Worm (Caenorhabditis elegans): Measurements from ENCODE around the gene cyp-14A2.

The cyp-14A2 gene

ce11 chrX:13249102-13249501 lies 20.4 kb downstream of the cyp-14A2 start:
- TF ChIP-seq ztf-23 (GFP tag; IDR thresholded peaks at IDR 0.05), result no peak
- TF ChIP-seq tab-1 (GFP tag; IDR thresholded peaks at IDR 0.05), result no peak
- TF ChIP-seq klf-2 (GFP tag; conservative IDR thresholded peaks at IDR 0.05), result no peak
- TF ChIP-seq ztf-29 (GFP tag; IDR thresholded peaks at IDR 0.05), result no peak
- no peak for TF ChIP-seq med-1 (GFP tag; optimal IDR thresholded peaks at IDR 0.05; ENCODE audit: insufficient read depth)
- no peak for TF ChIP-seq flt-1 (GFP tag; IDR thresholded peaks at IDR 0.05)
- TF ChIP-seq ref-1 (GFP tag; conservative IDR thresholded peaks at IDR 0.05), result no peak
- TF ChIP-seq cog-1 (tag; optimal IDR thresholded peaks at IDR 0.05), result no peak
- no peak for TF ChIP-seq T22C8.4 (GFP tag; IDR thresholded peaks at IDR 0.05)

ce11 chrX:13248265-13248664 lies 21.2 kb downstream of the cyp-14A2 start, which contains the start of gene K08H2.7:
Gene K08H2.7, minus strand, starts transcription at chrX:13248437.
- TF ChIP-seq flt-1 (GFP tag; IDR thresholded peaks at IDR 0.05), result no peak
- no peak for TF ChIP-seq cog-1 (tag; optimal IDR thresholded peaks at IDR 0.05)
- no peak for TF ChIP-seq ref-1 (GFP tag; conservative IDR thresholded peaks at IDR 0.05)
- TF ChIP-seq klf-2 (GFP tag; conservative IDR thresholded peaks at IDR 0.05), result no peak
- TF ChIP-seq ztf-29 (GFP tag; IDR thresholded peaks at IDR 0.05), result no peak
- no peak for TF ChIP-seq ztf-23 (GFP tag; IDR thresholded peaks at IDR 0.05)
- TF ChIP-seq tab-1 (GFP tag; IDR thresholded peaks at IDR 0.05), result no peak
- TF ChIP-seq T22C8.4 (GFP tag; IDR thresholded peaks at IDR 0.05), result no peak
- no peak for TF ChIP-seq med-1 (GFP tag; optimal IDR thresholded peaks at IDR 0.05; ENCODE audit: insufficient read depth)

ce11 chrX:13247614-13248013 lies 21.9 kb downstream of the cyp-14A2 start:
- TF ChIP-seq ref-1 (GFP tag; conservative IDR thresholded peaks at IDR 0.05) (no peak), flt-1 (GFP tag; IDR thresholded peaks at IDR 0.05) (no peak), klf-2 (GFP tag; conservative IDR thresholded peaks at IDR 0.05) (no peak), med-1 (GFP tag; optimal IDR thresholded peaks at IDR 0.05; ENCODE audit: insufficient read depth) (no peak), cog-1 (tag; optimal IDR thresholded peaks at IDR 0.05) (no peak), ztf-23 (GFP tag; IDR thresholded peaks at IDR 0.05) (no peak), tab-1 (GFP tag; IDR thresholded peaks at IDR 0.05) (no peak), T22C8.4 (GFP tag; IDR thresholded peaks at IDR 0.05) (no peak), ztf-29 (GFP tag; IDR thresholded peaks at IDR 0.05) (no peak)

DNA sequence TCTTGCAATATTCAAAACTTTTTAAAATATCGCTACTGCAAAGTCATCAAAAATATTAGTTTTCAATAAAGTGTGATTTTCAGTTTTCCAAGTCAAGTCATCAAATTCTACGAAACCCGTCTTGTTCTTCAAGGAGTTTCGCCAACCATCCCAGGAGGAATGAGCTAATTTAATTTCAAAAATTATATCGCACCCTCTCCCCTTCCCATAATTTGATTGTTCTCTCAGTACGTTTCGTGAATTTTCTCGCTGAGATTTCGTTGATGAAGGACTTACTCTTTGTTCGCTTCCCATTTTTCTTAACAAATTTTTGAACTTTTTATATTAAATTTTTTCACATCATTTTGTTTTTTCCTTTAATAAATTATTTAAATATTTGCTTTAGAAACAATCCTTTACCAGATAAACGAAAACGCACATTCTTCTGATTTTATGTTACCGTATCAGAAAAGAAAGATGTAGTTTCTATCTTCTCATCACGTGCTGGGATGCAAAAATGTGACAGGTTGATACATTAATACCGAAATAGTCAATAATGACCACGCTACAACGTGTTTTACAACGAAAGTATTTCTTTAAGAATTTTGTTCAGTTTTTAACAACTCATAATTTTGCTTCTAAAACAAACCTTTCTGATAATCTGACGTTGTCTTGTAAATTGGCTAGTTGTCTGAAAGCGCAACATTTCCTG lies 22.7 kb downstream of the cyp-14A2 start:
- TF ChIP-seq cog-1 (tag; optimal IDR thresholded peaks at IDR 0.05), result no peak
- TF ChIP-seq ztf-23 (GFP tag; IDR thresholded peaks at IDR 0.05), result no peak
- no peak for TF ChIP-seq tab-1 (GFP tag; IDR thresholded peaks at IDR 0.05)
- no peak for TF ChIP-seq ref-1 (GFP tag; conservative IDR thresholded peaks at IDR 0.05)
- TF ChIP-seq flt-1 (GFP tag; IDR thresholded peaks at IDR 0.05), result no peak
- TF ChIP-seq med-1 (GFP tag; optimal IDR thresholded peaks at IDR 0.05; ENCODE audit: insufficient read depth), result no peak
- TF ChIP-seq klf-2 (GFP tag; conservative IDR thresholded peaks at IDR 0.05), result no peak
- no peak for TF ChIP-seq ztf-29 (GFP tag; IDR thresholded peaks at IDR 0.05)
- no peak for TF ChIP-seq T22C8.4 (GFP tag; IDR thresholded peaks at IDR 0.05)

DNA sequence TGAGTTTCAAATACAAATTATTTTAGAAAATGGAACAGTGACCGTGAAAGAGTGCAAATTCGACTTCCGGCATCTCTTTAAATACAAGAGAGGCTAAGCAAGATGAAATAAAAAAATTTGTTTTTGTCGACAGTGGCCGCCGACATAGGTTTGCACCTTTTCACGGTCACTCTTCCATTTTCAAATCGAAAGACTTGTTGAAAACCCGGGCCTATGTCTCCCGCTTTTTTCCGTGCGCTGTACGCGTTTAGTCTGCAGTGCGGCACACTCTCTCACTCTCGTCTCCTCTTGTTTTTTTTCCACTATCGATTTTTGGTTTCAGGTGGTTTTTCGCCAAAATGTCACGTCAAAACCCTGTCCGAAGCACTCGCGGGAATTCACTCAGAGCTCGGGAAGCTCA lies 24.4 kb downstream of the cyp-14A2 start, which contains the start of gene hpl-1:
hpl-1 (plus strand) TSS at position 301 of the 400 bp plus-strand sequence.
- no peak for TF ChIP-seq ztf-29 (GFP tag; IDR thresholded peaks at IDR 0.05)
- TF ChIP-seq klf-2 (GFP tag; conservative IDR thresholded peaks at IDR 0.05), result no peak
- TF ChIP-seq ref-1 (GFP tag; conservative IDR thresholded peaks at IDR 0.05), result no peak
- TF ChIP-seq tab-1 (GFP tag; IDR thresholded peaks at IDR 0.05), result no peak
- TF ChIP-seq ztf-23 (GFP tag; IDR thresholded peaks at IDR 0.05), result no peak
- TF ChIP-seq flt-1 (GFP tag; IDR thresholded peaks at IDR 0.05), result no peak
- TF ChIP-seq med-1 (GFP tag; optimal IDR thresholded peaks at IDR 0.05; ENCODE audit: insufficient read depth), result no peak
- no peak for TF ChIP-seq T22C8.4 (GFP tag; IDR thresholded peaks at IDR 0.05)
- no peak for TF ChIP-seq cog-1 (tag; optimal IDR thresholded peaks at IDR 0.05)

- TF ChIP-seq med-1 (GFP tag; optimal IDR thresholded peaks at IDR 0.05; ENCODE audit: insufficient read depth) (no peak), cog-1 (tag; optimal IDR thresholded peaks at IDR 0.05) (no peak), T22C8.4 (GFP tag; IDR thresholded peaks at IDR 0.05) (no peak), tab-1 (GFP tag; IDR thresholded peaks at IDR 0.05) (no peak), ztf-23 (GFP tag; IDR thresholded peaks at IDR 0.05) (no peak), flt-1 (GFP tag; IDR thresholded peaks at IDR 0.05) (no peak), ref-1 (GFP tag; conservative IDR thresholded peaks at IDR 0.05) (no peak), klf-2 (GFP tag; conservative IDR thresholded peaks at IDR 0.05) (no peak), ztf-29 (GFP tag; IDR thresholded peaks at IDR 0.05) (no peak)
Measured at ce11 chrX:13242231-13242630, 27.3 kb downstream of the cyp-14A2 start, which contains the start of gene K08H2.5. Gene K08H2.5, minus strand, starts transcription at chrX:13242331.

DNA sequence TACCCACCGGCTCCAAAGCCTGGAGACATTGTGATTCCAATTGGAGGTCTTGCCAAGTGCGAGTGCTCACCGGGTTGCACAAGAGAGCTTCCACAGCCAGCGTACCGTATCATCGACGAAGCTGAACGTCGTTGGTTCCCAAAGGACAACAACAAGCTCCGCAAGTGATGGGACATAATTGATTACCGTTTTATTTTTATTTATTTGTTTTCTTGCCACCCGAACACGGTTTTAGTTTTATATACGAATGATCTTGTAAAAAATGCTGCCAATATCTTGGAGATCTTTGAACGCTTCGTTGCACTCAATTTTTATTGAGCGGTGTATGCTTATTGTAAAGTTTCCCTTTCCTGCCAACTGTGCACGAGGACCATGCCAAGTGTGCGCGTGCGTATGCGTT lies 31.3 kb downstream of the cyp-14A2 start, which contains the start of gene K08H2.4:
K08H2.4 (plus strand) TSS at position 301 of the 400 bp plus-strand sequence.
- no peak for TF ChIP-seq flt-1 (GFP tag; IDR thresholded peaks at IDR 0.05)
- TF ChIP-seq ref-1 (GFP tag; conservative IDR thresholded peaks at IDR 0.05), result no peak
- no peak for TF ChIP-seq T22C8.4 (GFP tag; IDR thresholded peaks at IDR 0.05)
- no peak for TF ChIP-seq tab-1 (GFP tag; IDR thresholded peaks at IDR 0.05)
- no peak for TF ChIP-seq ztf-29 (GFP tag; IDR thresholded peaks at IDR 0.05)
- TF ChIP-seq ztf-23 (GFP tag; IDR thresholded peaks at IDR 0.05), result no peak
- TF ChIP-seq klf-2 (GFP tag; conservative IDR thresholded peaks at IDR 0.05), result no peak
- no peak for TF ChIP-seq med-1 (GFP tag; optimal IDR thresholded peaks at IDR 0.05; ENCODE audit: insufficient read depth)
- no peak for TF ChIP-seq cog-1 (tag; optimal IDR thresholded peaks at IDR 0.05)

- TF ChIP-seq tab-1 (GFP tag; IDR thresholded peaks at IDR 0.05), result no peak
- TF ChIP-seq ztf-29 (GFP tag; IDR thresholded peaks at IDR 0.05), result no peak
- no peak for TF ChIP-seq klf-2 (GFP tag; conservative IDR thresholded peaks at IDR 0.05)
- TF ChIP-seq T22C8.4 (GFP tag; IDR thresholded peaks at IDR 0.05), result no peak
- TF ChIP-seq med-1 (GFP tag; optimal IDR thresholded peaks at IDR 0.05; ENCODE audit: insufficient read depth), result no peak
- TF ChIP-seq flt-1 (GFP tag; IDR thresholded peaks at IDR 0.05), result no peak
- TF ChIP-seq ztf-23 (GFP tag; IDR thresholded peaks at IDR 0.05), result no peak
Measured at ce11 chrX:13237102-13237501, 32.4 kb downstream of the cyp-14A2 start, which contains the start of gene K08H2.3. Gene K08H2.3, plus strand, starts transcription at chrX:13237402.

ce11 chrX:13234879-13235278 lies 34.6 kb downstream of the cyp-14A2 start, which contains the start of gene K08H2.2:
Gene K08H2.2, minus strand, starts transcription at chrX:13234979.
- no peak for TF ChIP-seq flt-1 (GFP tag; IDR thresholded peaks at IDR 0.05)
- TF ChIP-seq T22C8.4 (GFP tag; IDR thresholded peaks at IDR 0.05), result no peak
- no peak for TF ChIP-seq ztf-29 (GFP tag; IDR thresholded peaks at IDR 0.05)
- no peak for TF ChIP-seq med-1 (GFP tag; optimal IDR thresholded peaks at IDR 0.05; ENCODE audit: insufficient read depth)
- TF ChIP-seq ref-1 (GFP tag; conservative IDR thresholded peaks at IDR 0.05), result no peak
- TF ChIP-seq tab-1 (GFP tag; IDR thresholded peaks at IDR 0.05), result no peak
- no peak for TF ChIP-seq cog-1 (tag; optimal IDR thresholded peaks at IDR 0.05)
- TF ChIP-seq ztf-23 (GFP tag; IDR thresholded peaks at IDR 0.05), result no peak
- TF ChIP-seq klf-2 (GFP tag; conservative IDR thresholded peaks at IDR 0.05), result no peak

Measured in whole organism, midembryonic.